Fruit fly (Drosophila melanogaster): ENCODE results near the gene CG46025.

Gene CG46025

DNA sequence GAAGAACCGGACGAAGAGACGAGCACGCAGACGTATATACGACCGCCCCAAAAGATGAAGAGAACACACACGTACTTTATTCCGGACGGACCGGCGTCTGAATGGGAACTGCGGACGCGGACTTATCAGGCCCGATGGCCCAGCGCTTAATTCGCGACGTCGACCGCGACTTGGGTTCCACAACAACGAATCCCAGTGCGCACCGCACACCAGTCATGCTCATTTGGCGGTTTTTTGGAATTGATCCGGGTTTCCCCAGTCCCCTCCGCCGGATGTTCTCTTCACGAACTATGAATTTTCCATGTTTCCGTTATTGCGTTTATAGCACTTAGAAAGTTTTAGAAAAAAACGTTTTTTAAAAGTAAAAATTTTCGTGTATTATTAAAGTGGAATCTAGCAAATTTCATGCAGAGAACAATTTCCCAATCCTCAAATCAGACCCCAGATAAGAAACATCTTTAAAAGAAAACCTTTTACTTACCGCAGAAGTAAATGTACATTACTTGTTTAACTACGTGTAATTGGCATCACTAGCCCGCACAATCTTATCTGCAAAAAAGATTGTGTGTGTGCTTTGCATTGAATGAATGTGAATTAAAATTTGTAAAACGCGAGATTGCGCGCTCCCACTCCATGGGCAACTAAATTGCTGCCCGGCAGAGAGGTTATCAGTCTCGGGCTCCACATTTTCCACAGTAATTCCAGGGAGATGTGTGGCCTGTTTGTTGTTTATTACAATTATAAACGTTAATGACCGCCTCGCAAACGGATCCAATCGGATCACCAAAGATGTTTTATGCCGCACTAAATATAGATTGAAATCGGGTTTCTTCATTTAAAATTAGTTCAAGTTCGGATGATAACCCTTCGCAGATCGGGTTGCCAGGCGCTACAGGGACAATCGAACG lies 36.7 kb downstream of the CG46025 start, which contains the start of gene CG7149 (continued):
- TF ChIP-seq CG4617 (GFP tag; optimal IDR thresholded peaks at IDR 0.05; ENCODE audit: borderline replicate concordance) (no peak), cato (GFP tag; optimal IDR thresholded peaks at IDR 0.05; ENCODE audit: borderline replicate concordance) (no peak), CG6175 (GFP tag; IDR thresholded peaks at IDR 0.05) (no peak), CG11696 (GFP tag; IDR thresholded peaks at IDR 0.05) (no peak), Hey (tag; optimal IDR thresholded peaks at IDR 0.05) (no peak), Ets97D (GFP tag; optimal IDR thresholded peaks at IDR 0.05) (no peak), eyg (GFP tag; optimal IDR thresholded peaks at IDR 0.05) (no peak), Nf-YB (GFP tag; optimal IDR thresholded peaks at IDR 0.05) (no peak), Atf3 (GFP tag; optimal IDR thresholded peaks at IDR 0.05) (no peak), CG18599 (GFP tag; optimal IDR thresholded peaks at IDR 0.05) (peak; percentile 39), sna (GFP tag; IDR thresholded peaks at IDR 0.05; ENCODE audit: partially characterized antibody) (no peak), Nf-YC (tag; optimal IDR thresholded peaks at IDR 0.05) (no peak), jing (GFP tag; optimal IDR thresholded peaks at IDR 0.05) (no peak), CG13123 (GFP tag; optimal IDR thresholded peaks at IDR 0.05) (no peak), CG13296 (GFP tag; optimal IDR thresholded peaks at IDR 0.05) (no peak), Kr (GFP tag; optimal IDR thresholded peaks at IDR 0.05) (no peak), CG10543 (GFP tag; optimal IDR thresholded peaks at IDR 0.05) (peak; percentile 21), CG9876 (GFP tag; optimal IDR thresholded peaks at IDR 0.05) (no peak), wor (GFP tag; IDR thresholded peaks at IDR 0.05) (no peak), esg (GFP tag; conservative IDR thresholded peaks at IDR 0.05) (no peak), btn (GFP tag; optimal IDR thresholded peaks at IDR 0.05) (no peak), Sox100B (GFP tag; optimal IDR thresholded peaks at IDR 0.05) (no peak), CG10959 (GFP tag; IDR thresholded peaks at IDR 0.05) (no peak), E2f2 (GFP tag; IDR thresholded peaks at IDR 0.05) (no peak), Xrp1 (GFP tag; IDR thresholded peaks at IDR 0.05) (no peak), her (GFP tag; optimal IDR thresholded peaks at IDR 0.05) (no peak), dysf (GFP tag; IDR thresholded peaks at IDR 0.05) (peak; percentile 30; the same call in 1 of the 3 replicates), CG5180 (GFP tag; optimal IDR thresholded peaks at IDR 0.05) (no peak), CG4854 (GFP tag; optimal IDR thresholded peaks at IDR 0.05) (no peak), luna (GFP tag; optimal IDR thresholded peaks at IDR 0.05) (no peak), gro (GFP tag; optimal IDR thresholded peaks at IDR 0.05) (no peak), CG31441 (GFP tag; IDR thresholded peaks at IDR 0.05) (no peak), sens (GFP tag) (peak; percentile 50), Dref (GFP tag; IDR thresholded peaks at IDR 0.05) (no peak), Dp (GFP tag; optimal IDR thresholded peaks at IDR 0.05) (no peak), Gug (GFP tag; IDR thresholded peaks at IDR 0.05) (no peak), Stat92E (GFP tag; optimal IDR thresholded peaks at IDR 0.05) (no peak), br (optimal IDR thresholded peaks at IDR 0.05) (no peak), Jarid2 (GFP tag; optimal IDR thresholded peaks at IDR 0.05) (peak; percentile 59), ERR (GFP tag; optimal IDR thresholded peaks at IDR 0.05) (no peak), MESR4 (GFP tag; optimal IDR thresholded peaks at IDR 0.05) (no peak), YL-1 (GFP tag; optimal IDR thresholded peaks at IDR 0.05) (no peak), pb (GFP tag; optimal IDR thresholded peaks at IDR 0.05) (no peak), CG12155 (GFP tag; optimal IDR thresholded peaks at IDR 0.05) (no peak), CrebB (tag; optimal IDR thresholded peaks at IDR 0.05) (no peak), Dip3 (GFP tag; optimal IDR thresholded peaks at IDR 0.05) (no peak), Nf-YA (GFP tag; IDR thresholded peaks at IDR 0.05) (no peak), CG7357 (GFP tag; IDR thresholded peaks at IDR 0.05) (no peak), Adf1 (GFP tag; IDR thresholded peaks at IDR 0.05) (peak; percentile 94), CG11085 (GFP tag; IDR thresholded peaks at IDR 0.05) (no peak), CG10431 (GFP tag; optimal IDR thresholded peaks at IDR 0.05) (no peak)

Measured in whole organism, embryonic.